Fruit fly (Drosophila melanogaster): ENCODE results near the gene CG5274.

CG5274 gene

DNA sequence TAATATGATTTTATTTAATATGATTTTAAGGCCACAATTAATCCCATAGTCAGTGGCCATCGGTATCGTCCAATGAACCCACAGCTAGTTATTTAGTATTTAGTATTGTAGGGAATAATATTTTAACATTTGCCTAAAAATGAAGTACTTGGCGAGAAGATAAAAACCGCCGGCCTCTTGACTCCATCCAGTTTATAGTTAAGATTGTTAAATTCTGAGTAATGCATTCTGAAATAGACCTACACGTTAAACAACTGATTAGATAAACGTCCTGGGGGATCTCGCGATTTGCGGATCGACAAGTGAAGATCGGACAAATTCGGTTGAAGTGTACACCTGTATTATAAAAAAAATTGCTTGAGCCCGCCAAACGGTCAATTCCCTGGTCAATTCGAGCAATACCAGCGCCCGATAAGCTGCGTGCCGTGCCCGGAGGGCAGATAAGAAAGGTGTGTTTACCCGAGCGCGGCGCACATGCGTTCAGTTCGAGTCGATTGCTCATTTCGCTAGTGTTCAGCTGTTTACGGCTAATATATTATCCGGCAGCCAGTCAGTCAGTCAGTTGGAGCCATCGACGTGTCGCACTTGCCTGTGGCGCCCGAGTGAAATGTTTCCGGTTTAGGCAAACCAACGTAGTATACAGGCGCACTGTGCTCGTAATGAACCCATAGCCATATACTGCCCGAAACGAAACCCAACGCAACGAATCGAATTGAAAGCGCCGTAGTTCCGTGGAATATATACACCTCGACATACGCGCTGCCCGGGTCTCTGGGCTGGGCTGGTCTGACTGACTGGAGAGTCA, 40.2 kb downstream of the CG5274 start (continued):
- no peak for TF ChIP-seq Opbp (GFP tag; IDR thresholded peaks at IDR 0.05; ENCODE audit: partially characterized antibody)
- TF ChIP-seq kah (GFP tag; optimal IDR thresholded peaks at IDR 0.05) = no peak
- no peak for TF ChIP-seq HLH54F (GFP tag; optimal IDR thresholded peaks at IDR 0.05)
- TF ChIP-seq CG3838 (GFP tag; optimal IDR thresholded peaks at IDR 0.05) = no peak
- TF ChIP-seq run (tag; optimal IDR thresholded peaks at IDR 0.05) = no peak
- no peak for TF ChIP-seq Dek (tag; optimal IDR thresholded peaks at IDR 0.05)
- TF ChIP-seq Hmr (GFP tag; optimal IDR thresholded peaks at IDR 0.05) = peak; percentile 2
- TF ChIP-seq CG6765 (GFP tag; optimal IDR thresholded peaks at IDR 0.05) = no peak
- TF ChIP-seq nmo (GFP tag; optimal IDR thresholded peaks at IDR 0.05) = no peak
- no peak for TF ChIP-seq CG17359 (tag; optimal IDR thresholded peaks at IDR 0.05)
- TF ChIP-seq cwo (GFP tag; optimal IDR thresholded peaks at IDR 0.05) = peak; percentile 72
- no peak for TF ChIP-seq Dfd (GFP tag; optimal IDR thresholded peaks at IDR 0.05)
- no peak for TF ChIP-seq CG16779 (GFP tag; IDR thresholded peaks at IDR 0.05)
- TF ChIP-seq Nf-YA (GFP tag; IDR thresholded peaks at IDR 0.05) = no peak
- peak; percentile 45 for TF ChIP-seq HmgZ (tag; optimal IDR thresholded peaks at IDR 0.05)
- no peak for TF ChIP-seq CG1233 (GFP tag; optimal IDR thresholded peaks at IDR 0.05)
- TF ChIP-seq CG6813 (GFP tag; optimal IDR thresholded peaks at IDR 0.05) = no peak
- TF ChIP-seq trem (tag; optimal IDR thresholded peaks at IDR 0.05) = no peak
- TF ChIP-seq CrebB (tag; optimal IDR thresholded peaks at IDR 0.05) = peak; percentile 13
- TF ChIP-seq CG5180 (GFP tag; optimal IDR thresholded peaks at IDR 0.05) = no peak
- TF ChIP-seq Eip74EF (GFP tag; optimal IDR thresholded peaks at IDR 0.05) = peak in 1 of 2 experiments; percentile 55
- no peak for TF ChIP-seq shn (GFP tag; optimal IDR thresholded peaks at IDR 0.05)
- no peak for TF ChIP-seq Dp (GFP tag; optimal IDR thresholded peaks at IDR 0.05)
- no peak for TF ChIP-seq tna (GFP tag; IDR thresholded peaks at IDR 0.05; ENCODE audit: partially characterized antibody)
- no peak for TF ChIP-seq CG11093 (GFP tag; IDR thresholded peaks at IDR 0.05)
- no peak for TF ChIP-seq tx (GFP tag; optimal IDR thresholded peaks at IDR 0.05)
- TF ChIP-seq Hand (GFP tag; optimal IDR thresholded peaks at IDR 0.05) = peak; percentile 8
- TF ChIP-seq CG12219 (GFP tag; optimal IDR thresholded peaks at IDR 0.05) = no peak
- TF ChIP-seq Taf1 (GFP tag; IDR thresholded peaks at IDR 0.05) = no peak
- TF ChIP-seq CG2199 (GFP tag; IDR thresholded peaks at IDR 0.05) = peak; percentile 89; the same call in 2 of the 3 replicates

DNA sequence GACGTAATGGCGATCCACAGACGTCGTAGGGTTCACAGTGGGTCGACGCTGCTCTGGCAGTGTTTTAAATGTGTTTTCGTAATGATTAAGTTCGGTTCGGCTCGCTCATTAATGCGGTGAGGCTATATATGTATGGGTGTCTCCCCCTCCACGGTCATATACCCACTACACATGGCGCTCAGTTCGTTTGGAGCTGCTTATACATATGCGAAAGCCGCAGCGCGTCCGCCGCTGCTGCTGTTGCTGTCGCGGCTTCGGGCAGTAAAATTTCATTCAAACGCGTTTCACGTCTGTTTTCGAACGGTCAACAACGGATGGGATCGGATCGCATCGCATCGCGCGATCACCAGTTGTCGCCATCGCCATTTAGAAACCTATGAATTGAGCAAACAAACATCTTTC, 41.5 kb downstream of the CG5274 start:
- TF ChIP-seq sisA (GFP tag; IDR thresholded peaks at IDR 0.05) (no peak), ERR (GFP tag; optimal IDR thresholded peaks at IDR 0.05) (no peak), CG30431 (GFP tag; optimal IDR thresholded peaks at IDR 0.05) (no peak), CG34422 (GFP tag; IDR thresholded peaks at IDR 0.05) (no peak), CG13287 (GFP tag; IDR thresholded peaks at IDR 0.05; ENCODE audit: partially characterized antibody) (peak; percentile 26; the same call in 1 of the 2 replicates), chinmo (GFP tag; IDR thresholded peaks at IDR 0.05; ENCODE audit: partially characterized antibody) (peak; percentile 55; the same call in 1 of the 4 replicates), CG12744 (GFP tag; optimal IDR thresholded peaks at IDR 0.05) (no peak), abd-A (tag; optimal IDR thresholded peaks at IDR 0.05) (peak; percentile 75), CG43689 (GFP tag; IDR thresholded peaks at IDR 0.05) (no peak), tll (GFP tag; optimal IDR thresholded peaks at IDR 0.05) (no peak), Rx (GFP tag; IDR thresholded peaks at IDR 0.05) (no peak), Ptx1 (GFP tag; IDR thresholded peaks at IDR 0.05) (no peak), CG6683 (GFP tag; optimal IDR thresholded peaks at IDR 0.05) (no peak), Adf1 (GFP tag; IDR thresholded peaks at IDR 0.05) (peak; percentile 84), unc-4 (GFP tag; IDR thresholded peaks at IDR 0.05; ENCODE audit: partially characterized antibody) (0 out of 2 replicates have a peak, but pooled peaks have one; percentile 19), CG6654 (GFP tag; optimal IDR thresholded peaks at IDR 0.05) (no peak), CG12769 (tag; optimal IDR thresholded peaks at IDR 0.05) (peak; percentile 81), Hmx (GFP tag; optimal IDR thresholded peaks at IDR 0.05) (no peak), dan (GFP tag; IDR thresholded peaks at IDR 0.05) (no peak), CG7357 (GFP tag; IDR thresholded peaks at IDR 0.05) (no peak)

Data from whole organism, embryonic.